Worm (Caenorhabditis elegans) whole organism, L1 larva: ENCODE measurements around the gene srd-50.

ENCODE experiments used
- blmp-1 ChIP-seq: fragments of 150-350 bp; optimal IDR thresholded peaks from 2 replicates; lab custom pipeline; 2014; ENCODE audit warnings: missing biosample characterization, missing genetic modification characterization
- ceh-8 ChIP-seq: fragments of 200-800 bp; sonication (Bioruptor generic); optimal IDR thresholded peaks from 2 replicates; lab custom pipeline; 2018; ENCODE audit warnings: mild to moderate bottlenecking, missing genetic modification characterization, moderate library complexity, missing compliant biosample characterization
- ceh-90 ChIP-seq: sonication (generic microtip); optimal IDR thresholded peaks from 2 replicates; lab custom pipeline; 2016; ENCODE audit warnings: missing genetic modification characterization, missing compliant biosample characterization
- efl-1 ChIP-seq, 4 experiments: fragments of 150-350 bp; optimal IDR thresholded peaks in 3 of 4; peaks in 1 of 4; 1 replicate in 1 of 4; 2 replicates in 3 of 4; lab custom pipeline; 2014; ENCODE audit warnings: missing biosample characterization in 2 of 4, missing genetic modification characterization in 2 of 4, missing genetic modification reagents in 2 of 4
- egl-27 ChIP-seq, 2 experiments: fragments of 150-350 bp in 1 of 2; sonication (generic microtip); optimal IDR thresholded peaks; 3 replicates each; lab custom pipeline; 2017 to 2018; ENCODE audit warnings: missing biosample characterization in 2 of 2, missing genetic modification characterization in 2 of 2, missing genetic modification reagents in 2 of 2
- elt-2 ChIP-seq: sonication (generic microtip); optimal IDR thresholded peaks from 2 replicates; lab custom pipeline; 2016; ENCODE audit warnings: missing genetic modification characterization, mild to moderate bottlenecking, inconsistent platforms, missing compliant biosample characterization, missing genetic modification reagents
- elt-3 ChIP-seq, 6 experiments: fragments of 150-350 bp in 1 of 6; sonication (generic microtip); optimal IDR thresholded peaks; 2 replicates each; lab custom pipeline; 2017 to 2018; ENCODE audit warnings: missing biosample characterization in 6 of 6, missing genetic modification characterization in 6 of 6, inconsistent platforms in 1 of 6
- lin-13 ChIP-seq: fragments of 150-350 bp; optimal IDR thresholded peaks from 2 replicates; lab custom pipeline; 2014; ENCODE audit warnings: missing biosample characterization, missing genetic modification reagents, missing genetic modification characterization
- lin-14 ChIP-seq: fragments of 200-800 bp; sonication (Bioruptor generic); optimal IDR thresholded peaks from 2 replicates; lab custom pipeline; 2018; ENCODE audit warnings: mild to moderate bottlenecking, missing genetic modification characterization, moderate library complexity, missing compliant biosample characterization
- lin-39 ChIP-seq: fragments of 150-350 bp; optimal IDR thresholded peaks from 2 replicates; lab custom pipeline; 2014; ENCODE audit warnings: missing biosample characterization, missing genetic modification reagents, missing genetic modification characterization
- lsy-2 ChIP-seq, 2 experiments: fragments of 150-350 bp; optimal IDR thresholded peaks; 2 replicates each; lab custom pipeline; 2014; ENCODE audit warnings: missing biosample characterization in 2 of 2, missing genetic modification characterization in 2 of 2
- mab-9 ChIP-seq: fragments of 200-800 bp; sonication (Bioruptor generic); IDR thresholded peaks from 2 replicates; pipeline ENCODE4 v1.3.6; 2022; ENCODE audit warnings: missing genetic modification reagents, missing genetic modification characterization, missing compliant biosample characterization
- mdl-1 ChIP-seq, 2 experiments: fragments of 150-350 bp; optimal IDR thresholded peaks; 2 replicates each; lab custom pipeline; 2014 to 2017; ENCODE audit warnings: missing biosample characterization in 2 of 2, missing genetic modification characterization in 2 of 2, inconsistent platforms in 1 of 2
- mep-1 ChIP-seq: fragments of 150-350 bp; optimal IDR thresholded peaks from 2 replicates; lab custom pipeline; 2014; ENCODE audit warnings: missing biosample characterization, missing genetic modification characterization
- nhr-237 ChIP-seq: fragments of 150-350 bp; optimal IDR thresholded peaks from 2 replicates; lab custom pipeline; 2014; ENCODE audit warnings: missing biosample characterization, missing genetic modification characterization
- nhr-28 ChIP-seq: fragments of 150-350 bp; optimal IDR thresholded peaks from 2 replicates; lab custom pipeline; 2014; ENCODE audit warnings: missing biosample characterization, missing genetic modification characterization
- nhr-71 ChIP-seq: sonication (generic microtip); optimal IDR thresholded peaks from 2 replicates; lab custom pipeline; 2016; ENCODE audit warnings: mild to moderate bottlenecking, missing genetic modification characterization, moderate library complexity, missing compliant biosample characterization
- nhr-77 ChIP-seq: fragments of 150-350 bp; optimal IDR thresholded peaks from 2 replicates; lab custom pipeline; 2014; ENCODE audit warnings: missing biosample characterization, missing genetic modification characterization
- nhr-90 ChIP-seq: sonication (generic microtip); optimal IDR thresholded peaks from 2 replicates; lab custom pipeline; 2016; ENCODE audit warnings: mild to moderate bottlenecking, missing genetic modification characterization, missing compliant biosample characterization; ENCODE audit not compliant: poor library complexity
- sox-4 ChIP-seq: sonication (generic microtip); optimal IDR thresholded peaks from 2 replicates; lab custom pipeline; 2016; ENCODE audit warnings: missing genetic modification characterization, missing compliant biosample characterization
- tlp-1 ChIP-seq: fragments of 150-350 bp; optimal IDR thresholded peaks from 2 replicates; lab custom pipeline; 2014; ENCODE audit warnings: missing biosample characterization, missing genetic modification characterization
- unc-130 ChIP-seq: fragments of 150-350 bp; optimal IDR thresholded peaks from 2 replicates; lab custom pipeline; 2017; ENCODE audit warnings: missing biosample characterization, missing genetic modification characterization, inconsistent platforms
- xbp-1 ChIP-seq: sonication (generic microtip); optimal IDR thresholded peaks from 2 replicates; lab custom pipeline; 2016; ENCODE audit warnings: missing genetic modification characterization, missing compliant biosample characterization
- zag-1 ChIP-seq: fragments of 150-350 bp; optimal IDR thresholded peaks from 2 replicates; lab custom pipeline; 2014; ENCODE audit warnings: missing biosample characterization, missing genetic modification characterization
- zip-4 ChIP-seq: fragments of 200-800 bp; sonication (Bioruptor generic); optimal IDR thresholded peaks from 2 replicates; lab custom pipeline; 2018; ENCODE audit warnings: mild to moderate bottlenecking, missing genetic modification characterization, moderate library complexity, missing compliant biosample characterization
- ztf-11 ChIP-seq, 2 experiments: sonication (generic microtip); optimal IDR thresholded peaks; 2 replicates each; lab custom pipeline; 2016 to 2017; ENCODE audit warnings: missing genetic modification characterization in 2 of 2, missing biosample characterization in 1 of 2, missing compliant biosample characterization in 1 of 2

The srd-50 gene

DNA sequence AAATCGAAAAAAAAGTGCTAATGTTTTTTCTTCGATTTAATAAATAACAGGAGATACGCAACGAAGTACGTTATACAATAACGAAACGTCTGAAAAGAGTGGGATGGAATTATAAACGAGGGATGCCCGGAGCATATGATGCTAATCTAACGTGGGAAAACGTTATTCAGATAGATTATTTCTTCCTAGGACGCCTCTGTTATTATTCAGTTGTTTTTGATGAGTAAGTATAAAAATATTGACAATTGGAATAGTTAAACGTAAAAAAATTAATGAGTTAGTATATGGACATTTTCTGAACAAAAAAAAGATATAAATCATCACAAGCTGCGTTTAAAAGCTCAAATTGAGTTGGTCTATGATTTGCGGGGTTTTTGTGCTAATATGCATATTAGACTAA is 3.2 kb upstream of the srd-50 start, which contains the start of gene srd-51:
TSS of gene srd-51 (minus strand) at position 101 of the 400 bp plus-strand sequence.
- TF ChIP-seq mdl-1 (tag; optimal IDR thresholded peaks at IDR 0.05; lab: Kevin White, UChicago), result no peak

DNA sequence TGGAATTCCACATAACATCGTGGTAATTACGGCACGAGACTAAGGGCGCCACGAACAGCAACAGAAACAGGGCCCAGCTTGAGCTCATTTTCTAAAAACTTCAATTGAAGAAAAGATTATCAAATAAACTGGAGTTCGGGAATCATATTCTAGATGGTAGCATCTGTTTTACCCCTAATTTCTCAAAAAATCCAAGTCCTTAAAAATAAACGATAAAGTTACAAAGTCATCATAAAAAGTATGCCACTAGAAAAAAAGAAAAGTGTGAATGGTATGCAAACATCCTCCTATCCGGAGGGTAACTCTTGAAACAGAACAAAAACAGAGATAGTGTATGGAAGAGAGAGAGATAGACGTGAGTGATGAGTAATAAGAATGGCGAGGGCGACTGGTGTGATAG is 4.2 kb downstream of the srd-50 start, which contains the start of gene efn-3:
TSS of gene efn-3 (minus strand) at position 101 of the 400 bp plus-strand sequence.
- TF ChIP-seq sox-4 (tag; lab: Kevin White, UChicago) (no peak), lsy-2 (tag; optimal IDR thresholded peaks at IDR 0.05; lab: Kevin White, UChicago) (no peak), egl-27 (tag; optimal IDR thresholded peaks at IDR 0.05; lab: Kevin White, UChicago) (no peak), nhr-77 (tag; lab: Kevin White, UChicago) (no peak), ceh-90 (no peak), nhr-237 (tag; lab: Kevin White, UChicago) (no peak), mab-9 (no peak), unc-130 (tag; lab: Kevin White, UChicago) (no peak), tlp-1 (tag; lab: Kevin White, UChicago) (no peak), zag-1 (tag; lab: Kevin White, UChicago) (no peak), zip-4 (GFP tag; lab: Kevin White, UChicago) (no peak)

DNA sequence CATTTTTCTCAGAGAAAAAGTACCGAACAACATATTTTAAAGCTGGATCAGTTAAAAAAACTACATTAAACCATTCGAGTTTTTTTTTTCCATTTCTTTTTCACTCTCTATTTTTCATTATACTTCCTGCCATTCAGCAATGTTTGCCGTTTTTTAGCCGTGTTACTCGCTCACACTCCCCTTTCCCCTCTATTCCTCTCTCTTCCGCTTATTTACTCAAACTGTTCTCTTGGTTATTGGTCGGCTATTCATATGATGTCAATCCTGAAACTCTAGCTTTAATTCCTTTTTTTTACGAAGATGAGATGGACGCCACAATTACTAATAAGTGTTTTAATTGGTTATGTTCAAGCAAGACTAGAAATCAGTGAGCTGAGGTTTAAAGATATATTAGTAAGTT is 9.7 kb downstream of the srd-50 start, which contains the start of gene tre-4:
TSS of gene tre-4 (plus strand) at position 301 of the 400 bp plus-strand sequence.
- no peak for TF ChIP-seq elt-2 (tag; lab: Kevin White, UChicago)
- no peak for TF ChIP-seq efl-1 (optimal IDR thresholded peaks at IDR 0.05; lab: Kevin White, UChicago)
- peak in 1 of 2 experiments; percentile 45 for TF ChIP-seq efl-1 (GFP tag; optimal IDR thresholded peaks at IDR 0.05 in 1 of 2; lab: Kevin White, UChicago)
- no peak for TF ChIP-seq nhr-28 (tag; lab: Kevin White, UChicago)

DNA sequence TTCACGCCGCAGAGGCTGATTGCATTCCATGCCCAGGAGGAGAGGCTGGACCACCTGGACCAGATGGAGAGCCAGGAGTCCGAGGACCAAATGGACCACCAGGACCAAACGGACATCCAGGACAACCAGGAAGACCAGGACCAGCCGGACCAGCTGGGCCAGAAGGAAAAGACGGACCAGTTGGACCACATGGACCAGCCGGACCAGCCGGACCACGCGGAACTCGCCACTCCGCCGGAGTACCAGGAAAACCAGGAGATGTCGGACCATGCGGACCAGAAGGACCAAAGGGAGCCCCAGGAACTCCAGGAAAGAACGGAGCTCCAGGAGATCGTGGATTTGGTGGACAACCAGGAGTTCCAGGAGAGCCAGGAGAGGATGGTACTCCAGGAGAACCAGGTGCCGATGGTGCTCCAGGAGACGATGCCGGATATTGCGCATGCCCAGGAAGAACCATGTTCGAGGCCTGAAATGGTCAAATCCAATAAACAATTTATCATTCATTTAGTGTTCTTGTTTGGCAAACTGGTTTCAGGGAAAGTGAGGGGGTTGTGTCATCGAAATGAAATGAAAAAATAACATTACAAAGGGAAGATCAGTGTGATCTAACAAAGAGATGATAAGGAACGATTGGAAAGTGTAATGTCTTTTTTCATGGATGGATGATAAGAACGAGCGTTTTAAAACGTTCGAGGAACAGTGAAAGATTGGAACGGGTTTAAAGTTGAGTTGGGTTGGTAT is 11.5 kb downstream of the srd-50 start:
- TF ChIP-seq lin-13 (GFP tag; lab: Kevin White, UChicago) (no peak), lsy-2 (tag; optimal IDR thresholded peaks at IDR 0.05; lab: Kevin White, UChicago) (no peak), blmp-1 (peak; percentile 83), elt-3 (tag; optimal IDR thresholded peaks at IDR 0.05; lab: Kevin White, UChicago) (peak in 2 of 6 experiments; percentile 15)

ce11 chrX:13469047-13469633 is 12.5 kb downstream of the srd-50 start, which contains the start of gene col-184:
col-184 (plus strand) TSS chrX:13469455.
- peak; percentile 79 for TF ChIP-seq blmp-1
- TF ChIP-seq mep-1 (tag; lab: Kevin White, UChicago), result no peak
- peak in 1 of 6 experiments; percentile 42 for TF ChIP-seq elt-3 (tag; optimal IDR thresholded peaks at IDR 0.05; lab: Kevin White, UChicago)

ce11 chrX:13466926-13467866 is 14.4 kb downstream of the srd-50 start, which contains the start of gene col-183:
col-183 (minus strand) TSS chrX:13467764.
- no peak for TF ChIP-seq nhr-90
- peak; percentile 55 for TF ChIP-seq ceh-8 (GFP tag; lab: Kevin White, UChicago)
- TF ChIP-seq lin-39 (tag; lab: Kevin White, UChicago), result no peak
- TF ChIP-seq mdl-1 (tag; optimal IDR thresholded peaks at IDR 0.05; lab: Kevin White, UChicago), result no peak
- TF ChIP-seq ztf-11 (tag; optimal IDR thresholded peaks at IDR 0.05; lab: Kevin White, UChicago), result no peak
- TF ChIP-seq, all 84 proteins: peak for 1

DNA sequence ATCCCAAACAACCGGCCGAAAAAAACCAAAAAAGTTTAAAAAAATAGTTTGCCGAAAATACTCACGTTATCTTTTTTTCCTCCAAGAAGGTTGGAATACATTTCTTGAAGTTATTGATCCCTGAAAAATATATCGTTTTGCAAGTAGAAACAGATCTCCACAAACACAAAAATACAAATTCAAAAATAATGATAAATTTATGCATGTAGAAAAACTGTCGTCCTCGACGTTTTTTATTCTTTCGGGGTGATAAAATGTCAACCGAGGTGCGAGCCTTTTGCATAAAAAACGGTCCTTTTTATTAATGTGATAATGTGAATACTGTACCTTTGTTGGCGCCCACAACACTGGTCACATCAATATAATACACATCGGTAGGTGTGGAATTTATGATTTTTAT is 17.8 kb downstream of the srd-50 start, which contains the start of gene F02D10.2:
TSS of gene F02D10.2 (minus strand) at position 101 of the 400 bp plus-strand sequence.
- no peak for TF ChIP-seq xbp-1 (tag; lab: Kevin White, UChicago)
- no peak for TF ChIP-seq lin-14 (GFP tag; lab: Kevin White, UChicago)
- no peak for TF ChIP-seq ceh-90
- TF ChIP-seq lin-39 (tag; lab: Kevin White, UChicago), result no peak
- TF ChIP-seq unc-130 (tag; lab: Kevin White, UChicago), result no peak
- TF ChIP-seq nhr-71 (tag; lab: Kevin White, UChicago), result no peak
